Fruit fly (Drosophila melanogaster) whole organism, embryonic: ENCODE data around the gene CG43448.

Experiments
- Bdp1 ChIP-seq: fragments of 200-800 bp; sonication (Bioruptor generic); optimal IDR thresholded peaks from 3 replicates; lab custom pipeline; 2016; ENCODE audit warnings: missing biosample characterization, missing genetic modification characterization
- Bgb ChIP-seq: fragments of 200-800 bp; sonication (Bioruptor generic); IDR thresholded peaks from 2 replicates; pipeline ENCODE4 v1.3.6; 2022; ENCODE audit warnings: missing biosample characterization, missing genetic modification characterization; ENCODE audit not compliant: partially characterized antibody
- CG11560 ChIP-seq: fragments of 200-800 bp; sonication (Bioruptor generic); IDR thresholded peaks from 3 replicates; pipeline ENCODE4 v1.3.6; 2022; ENCODE audit warnings: missing biosample characterization, missing genetic modification characterization
- CG12155 ChIP-seq: fragments of 200-800 bp; sonication (Bioruptor generic); optimal IDR thresholded peaks from 3 replicates; lab custom pipeline; 2016; ENCODE audit warnings: missing biosample characterization, missing genetic modification characterization
- CG13287 ChIP-seq: fragments of 200-800 bp; sonication (Bioruptor generic); IDR thresholded peaks from 2 replicates; pipeline ENCODE4 v1.3.6; 2022; ENCODE audit warnings: missing biosample characterization, missing genetic modification characterization; ENCODE audit not compliant: partially characterized antibody
- CG1602 ChIP-seq: fragments of 200-800 bp; sonication (Bioruptor generic); optimal IDR thresholded peaks from 3 replicates; lab custom pipeline; 2016; ENCODE audit warnings: missing biosample characterization, missing genetic modification characterization
- CG16813 ChIP-seq: fragments of 200-800 bp; sonication (Bioruptor generic); IDR thresholded peaks from 3 replicates; pipeline ENCODE4 v1.3.6; 2022; ENCODE audit warnings: missing biosample characterization, missing genetic modification characterization; ENCODE audit not compliant: partially characterized antibody
- CG1792 ChIP-seq: fragments of 200-800 bp; sonication (Bioruptor generic); optimal IDR thresholded peaks from 2 replicates; lab custom pipeline; 2016; ENCODE audit warnings: missing biosample characterization, missing genetic modification characterization
- CG1832 ChIP-seq: fragments of 200-800 bp; sonication (Bioruptor generic); optimal IDR thresholded peaks from 2 replicates; lab custom pipeline; 2017; ENCODE audit warnings: missing biosample characterization, mild to moderate bottlenecking, missing genetic modification characterization, inconsistent platforms
- CG18764 ChIP-seq: fragments of 200-800 bp; sonication (Bioruptor generic); optimal IDR thresholded peaks from 3 replicates; lab custom pipeline; 2016; ENCODE audit warnings: missing biosample characterization, missing genetic modification characterization
- CG2199 ChIP-seq: fragments of 200-800 bp; sonication (Bioruptor generic); IDR thresholded peaks from 3 replicates; pipeline ENCODE4 v1.3.6; 2022; ENCODE audit warnings: missing biosample characterization, missing genetic modification characterization
- CG2712 ChIP-seq: fragments of 200-800 bp; optimal IDR thresholded peaks from 3 replicates; lab custom pipeline; 2019; ENCODE audit warnings: missing biosample characterization, mild to moderate bottlenecking, missing genetic modification characterization, moderate library complexity
- CG2875 ChIP-seq: fragments of 200-800 bp; sonication (Bioruptor generic); optimal IDR thresholded peaks from 2 replicates; lab custom pipeline; 2017; ENCODE audit warnings: missing biosample characterization, mild to moderate bottlenecking, missing genetic modification characterization, missing genetic modification reagents
- CG34224 ChIP-seq: fragments of 200-800 bp; sonication (Bioruptor generic); IDR thresholded peaks from 3 replicates; pipeline ENCODE4 v1.3.6; 2022; ENCODE audit warnings: missing biosample characterization, missing genetic modification characterization; ENCODE audit not compliant: partially characterized antibody
- CG34422 ChIP-seq: fragments of 200-800 bp; sonication (Bioruptor generic); IDR thresholded peaks from 3 replicates; pipeline ENCODE4 v1.3.6; 2022; ENCODE audit warnings: missing biosample characterization, missing genetic modification characterization
- CG6791 ChIP-seq: fragments of 200-800 bp; sonication (Bioruptor generic); IDR thresholded peaks from 3 replicates; pipeline ENCODE4 v1.3.6; 2022; ENCODE audit warnings: missing biosample characterization, missing genetic modification characterization; ENCODE audit not compliant: partially characterized antibody
- CG8281 ChIP-seq: fragments of 200-800 bp; sonication (Bioruptor generic); optimal IDR thresholded peaks from 2 replicates; lab custom pipeline; 2018; ENCODE audit warnings: missing biosample characterization, mild to moderate bottlenecking, missing genetic modification characterization, moderate library complexity
- CG9932 ChIP-seq: fragments of 200-800 bp; sonication (Bioruptor generic); IDR thresholded peaks from 2 replicates; pipeline ENCODE4 v1.3.6; 2022; ENCODE audit warnings: missing biosample characterization, missing genetic modification characterization
- Deaf1 ChIP-seq: fragments of 200-800 bp; optimal IDR thresholded peaks from 3 replicates; lab custom pipeline; 2019; ENCODE audit warnings: missing biosample characterization, mild to moderate bottlenecking, missing genetic modification characterization, moderate library complexity
- Ets65A ChIP-seq: fragments of 200-800 bp; sonication (Bioruptor generic); peaks from one replicate; lab custom pipeline; 2016; ENCODE audit warnings: missing biosample characterization, missing genetic modification characterization
- Fer3 ChIP-seq: fragments of 200-800 bp; sonication (Bioruptor generic); optimal IDR thresholded peaks from 2 replicates; lab custom pipeline; 2018; ENCODE audit warnings: missing biosample characterization, mild to moderate bottlenecking, missing genetic modification characterization, moderate library complexity
- HHEX ChIP-seq: fragments of 200-800 bp; sonication (Bioruptor generic); optimal IDR thresholded peaks from 3 replicates; lab custom pipeline; 2017; ENCODE audit warnings: missing biosample characterization, mild to moderate bottlenecking, missing genetic modification characterization, missing genetic modification reagents
- Opbp ChIP-seq: fragments of 200-800 bp; sonication (Bioruptor generic); IDR thresholded peaks from 3 replicates; pipeline ENCODE4 v1.3.6; 2022; ENCODE audit warnings: missing biosample characterization, missing genetic modification characterization; ENCODE audit not compliant: partially characterized antibody
- Ptx1 ChIP-seq: fragments of 200-800 bp; sonication (Bioruptor generic); IDR thresholded peaks from 2 replicates; pipeline ENCODE4 v1.3.6; 2022; ENCODE audit warnings: missing biosample characterization, missing genetic modification characterization
- Sin3A ChIP-seq: fragments of >200 bp; optimal IDR thresholded peaks from 2 replicates; lab custom pipeline; 2018
- Vsx1 ChIP-seq: fragments of 200-800 bp; sonication (Bioruptor generic); optimal IDR thresholded peaks from 2 replicates; lab custom pipeline; 2017; ENCODE audit warnings: missing biosample characterization, mild to moderate bottlenecking, missing genetic modification characterization, missing genetic modification reagents
- amos ChIP-seq: fragments of 200-800 bp; sonication (Bioruptor generic); IDR thresholded peaks from 2 replicates; pipeline ENCODE4 v1.3.6; 2022; ENCODE audit warnings: missing biosample characterization, missing genetic modification characterization; ENCODE audit not compliant: partially characterized antibody
- ato ChIP-seq: fragments of 200-800 bp; sonication (Bioruptor generic); IDR thresholded peaks from 2 replicates; pipeline ENCODE4 v1.3.6; 2022; ENCODE audit warnings: missing biosample characterization, missing genetic modification characterization; ENCODE audit not compliant: partially characterized antibody
- bcd ChIP-seq: fragments of 200-800 bp; sonication (Bioruptor generic); optimal IDR thresholded peaks from 2 replicates; lab custom pipeline; 2017; ENCODE audit warnings: missing biosample characterization, mild to moderate bottlenecking, missing genetic modification characterization
- cg ChIP-seq: fragments of 200-800 bp; sonication (Bioruptor generic); optimal IDR thresholded peaks from 3 replicates; lab custom pipeline; 2019; ENCODE audit warnings: missing biosample characterization, mild to moderate bottlenecking, missing genetic modification characterization, moderate library complexity
- exex ChIP-seq: fragments of 200-800 bp; sonication (Bioruptor generic); optimal IDR thresholded peaks from 4 replicates; lab custom pipeline; 2018; ENCODE audit warnings: missing biosample characterization, mild to moderate bottlenecking, missing genetic modification characterization, moderate library complexity
- hb ChIP-seq: fragments of 200-800 bp; sonication (Bioruptor generic); IDR thresholded peaks from 3 replicates; pipeline ENCODE4 v1.3.6; 2022; ENCODE audit warnings: missing biosample characterization, missing genetic modification characterization; ENCODE audit not compliant: partially characterized antibody
- inv ChIP-seq: fragments of 200-800 bp; sonication (Bioruptor generic); IDR thresholded peaks from 2 replicates; pipeline ENCODE4 v1.3.6; 2022; ENCODE audit warnings: missing biosample characterization, missing genetic modification characterization; ENCODE audit not compliant: partially characterized antibody
- jing ChIP-seq: fragments of 200-800 bp; sonication (Bioruptor generic); optimal IDR thresholded peaks from 2 replicates; lab custom pipeline; 2018; ENCODE audit warnings: missing biosample characterization, mild to moderate bottlenecking, missing genetic modification characterization
- lab ChIP-seq: fragments of 200-800 bp; sonication (Bioruptor generic); optimal IDR thresholded peaks from 3 replicates; lab custom pipeline; 2017; ENCODE audit warnings: missing biosample characterization, missing genetic modification characterization, mild to moderate bottlenecking, moderate library complexity, missing genetic modification reagents
- mld ChIP-seq: fragments of 200-800 bp; sonication (Bioruptor generic); IDR thresholded peaks from 3 replicates; pipeline ENCODE4 v1.3.6; 2022; ENCODE audit warnings: missing biosample characterization, missing genetic modification characterization; ENCODE audit not compliant: partially characterized antibody
- nerfin-2 ChIP-seq: fragments of 200-800 bp; sonication (Bioruptor generic); IDR thresholded peaks from 2 replicates; pipeline ENCODE4 v1.3.6; 2022; ENCODE audit warnings: missing biosample characterization, missing genetic modification characterization; ENCODE audit not compliant: partially characterized antibody
- pho ChIP-seq: fragments of 200-800 bp; sonication (Bioruptor generic); optimal IDR thresholded peaks from 2 replicates; lab custom pipeline; 2016; ENCODE audit warnings: missing biosample characterization, missing genetic modification characterization
- sens ChIP-seq: fragments of 200-800 bp; sonication (Bioruptor generic); peaks from one replicate; lab custom pipeline; 2016; ENCODE audit warnings: missing biosample characterization, missing genetic modification characterization
- sna ChIP-seq: fragments of 200-800 bp; sonication (Bioruptor generic); IDR thresholded peaks from 2 replicates; pipeline ENCODE4 v1.3.6; 2022; ENCODE audit warnings: missing biosample characterization, missing genetic modification characterization; ENCODE audit not compliant: partially characterized antibody
- sob ChIP-seq: fragments of 200-800 bp; sonication (Bioruptor generic); IDR thresholded peaks from 2 replicates; pipeline ENCODE4 v1.3.6; 2022; ENCODE audit warnings: missing biosample characterization, missing genetic modification characterization
- toy ChIP-seq: fragments of 200-800 bp; sonication (Bioruptor generic); IDR thresholded peaks from 2 replicates; pipeline ENCODE4 v1.3.6; 2022; ENCODE audit warnings: missing biosample characterization, missing genetic modification characterization

Gene CG43448

dm6 chr3R:30247802-30248363, 10.3 kb upstream of the CG43448 start (continued):
- TF ChIP-seq sna = 0 out of 2 replicates have a peak, but pooled peaks have one; percentile 19
- peak; percentile 56 for TF ChIP-seq exex
- no peak for TF ChIP-seq CG9932 (GFP tag; lab: Robert Waterston, UW)
- TF ChIP-seq CG1832 (GFP tag; lab: Kevin White, UChicago) = no peak
- TF ChIP-seq CG1792 (GFP tag; lab: Kevin White, UChicago) = no peak
- TF ChIP-seq Ptx1 (GFP tag; lab: Robert Waterston, UW) = no peak
- TF ChIP-seq Opbp (GFP tag; lab: Robert Waterston, UW) = peak; percentile 64; the same call in 2 of the 3 replicates
- TF ChIP-seq CG34422 (GFP tag; lab: Robert Waterston, UW) = no peak
- peak; percentile 37; the same call in 1 of the 2 replicates for TF ChIP-seq inv (GFP tag; lab: Robert Waterston, UW)
- TF ChIP-seq CG6791 = peak; percentile 78; the same call in 2 of the 3 replicates
- peak; percentile 58; the same call in 2 of the 3 replicates for TF ChIP-seq CG34224 (GFP tag; lab: Robert Waterston, UW)
- peak; percentile 97 for TF ChIP-seq Bdp1 (GFP tag; lab: Kevin White, UChicago)
- TF ChIP-seq jing (GFP tag; lab: Kevin White, UChicago) = no peak
- TF ChIP-seq CG12155 (GFP tag; lab: Kevin White, UChicago) = no peak
- 0 out of 3 replicates have a peak, but pooled peaks have one; percentile 33 for TF ChIP-seq CG2199 (GFP tag; lab: Robert Waterston, UW)
- TF ChIP-seq CG16813 = peak; percentile 54; the same call in 2 of the 3 replicates
- TF ChIP-seq sens (GFP tag; lab: Kevin White, UChicago) = peak; percentile 69
- peak; percentile 21 for TF ChIP-seq lab (GFP tag; lab: Kevin White, UChicago)
- peak; percentile 55 for TF ChIP-seq ato (GFP tag; lab: Robert Waterston, UW)
- no peak for TF ChIP-seq CG2712
- peak; percentile 46; the same call in 1 of the 3 replicates for TF ChIP-seq hb
- no peak for TF ChIP-seq Vsx1 (GFP tag; lab: Kevin White, UChicago)
- TF ChIP-seq Fer3 (tag; lab: Kevin White, UChicago) = no peak
- TF ChIP-seq CG13287 = peak; percentile 21; the same call in 1 of the 2 replicates
- peak; percentile 66 for TF ChIP-seq amos
- no peak for TF ChIP-seq CG2875 (GFP tag; lab: Kevin White, UChicago)
- TF ChIP-seq CG18764 = no peak
- TF ChIP-seq mld (GFP tag; lab: Robert Waterston, UW) = 0 out of 3 replicates have a peak, but pooled peaks have one; percentile 39
- TF ChIP-seq nerfin-2 (GFP tag; lab: Robert Waterston, UW) = peak; percentile 50; the same call in 1 of the 2 replicates
- no peak for TF ChIP-seq CG1602 (GFP tag; lab: Kevin White, UChicago)
- peak; percentile 58 for TF ChIP-seq Bgb (GFP tag; lab: Robert Waterston, UW)

dm6 chr3R:30246603-30247002, 9.1 kb upstream of the CG43448 start, which contains the start of gene CG9733:
CG9733 (minus strand) TSS chr3R:30246703.
- TF ChIP-seq sna = no peak
- no peak for TF ChIP-seq HHEX (GFP tag; lab: Kevin White, UChicago)
- no peak for TF ChIP-seq cg (GFP tag; lab: Kevin White, UChicago)
- TF ChIP-seq Sin3A (lab: Kevin White, UChicago) = no peak
- no peak for TF ChIP-seq CG8281
- TF ChIP-seq toy (GFP tag; lab: Robert Waterston, UW) = no peak
- peak; percentile 27 for TF ChIP-seq Ets65A
- TF ChIP-seq bcd = no peak
- TF ChIP-seq pho (GFP tag; lab: Kevin White, UChicago) = no peak
- no peak for TF ChIP-seq CG11560 (tag; lab: Robert Waterston, UW)
- TF ChIP-seq sob (GFP tag; lab: Robert Waterston, UW) = no peak
- TF ChIP-seq Deaf1 (tag; lab: Kevin White, UChicago) = peak; percentile 51
